Fruit fly (Drosophila melanogaster): ENCODE results near the gene CG4619.

CG4619 gene

dm6 chr2L:9954119-9954518 is 15.5 kb downstream of the CG4619 start, which contains the start of the genes CG13126 and CG4709 (continued):
- TF ChIP-seq CG8765 (GFP tag; IDR thresholded peaks at IDR 0.05) (peak; percentile 74), tgo (GFP tag; IDR thresholded peaks at IDR 0.05) (peak; percentile 91), CG6683 (GFP tag; optimal IDR thresholded peaks at IDR 0.05) (peak; percentile 84), Stat92E (GFP tag; optimal IDR thresholded peaks at IDR 0.05) (peak in 1 of 3 experiments; percentile 83), CG16815 (GFP tag; optimal IDR thresholded peaks at IDR 0.05) (peak; percentile 80), CG11560 (tag; IDR thresholded peaks at IDR 0.05) (no peak; the same call in 2 of the 3 replicates), unpg (GFP tag; optimal IDR thresholded peaks at IDR 0.05) (peak; percentile 93), sug (tag; optimal IDR thresholded peaks at IDR 0.05) (peak; percentile 83), Eip74EF (GFP tag; optimal IDR thresholded peaks at IDR 0.05) (peak in 1 of 2 experiments; percentile 94), CG14710 (tag; optimal IDR thresholded peaks at IDR 0.05) (peak; percentile 97), aop (GFP tag; IDR thresholded peaks at IDR 0.05) (no peak), CG1603 (tag; optimal IDR thresholded peaks at IDR 0.05) (peak; percentile 10), CrebB (tag; optimal IDR thresholded peaks at IDR 0.05) (peak; percentile 47), Dfd (GFP tag; optimal IDR thresholded peaks at IDR 0.05) (no peak), CG32767 (GFP tag; IDR thresholded peaks at IDR 0.05) (peak; percentile 88), CG12942 (GFP tag; optimal IDR thresholded peaks at IDR 0.05) (peak; percentile 87), stc (GFP tag; IDR thresholded peaks at IDR 0.05) (peak; percentile 93), CG9932 (GFP tag; IDR thresholded peaks at IDR 0.05) (peak; percentile 90), Nf-YA (GFP tag; IDR thresholded peaks at IDR 0.05) (peak; percentile 71), lab (GFP tag; optimal IDR thresholded peaks at IDR 0.05) (peak; percentile 95), CG30403 (GFP tag; optimal IDR thresholded peaks at IDR 0.05) (peak; percentile 92), dysf (GFP tag; IDR thresholded peaks at IDR 0.05) (peak; percentile 92), trh (GFP tag; optimal IDR thresholded peaks at IDR 0.05) (peak; percentile 46), CG3163 (GFP tag; optimal IDR thresholded peaks at IDR 0.05) (no peak), sim (GFP tag; IDR thresholded peaks at IDR 0.05) (peak; percentile 81; the same call in 1 of the 2 replicates), so (GFP tag; IDR thresholded peaks at IDR 0.05) (peak; percentile 77; the same call in 2 of the 3 replicates), CG10431 (GFP tag; optimal IDR thresholded peaks at IDR 0.05) (peak; percentile 77), CG7987 (GFP tag; optimal IDR thresholded peaks at IDR 0.05) (peak; percentile 60), CG17385 (GFP tag; optimal IDR thresholded peaks at IDR 0.05) (peak; percentile 84), eyg (GFP tag; optimal IDR thresholded peaks at IDR 0.05) (peak; percentile 4), Antp (GFP tag; optimal IDR thresholded peaks at IDR 0.05) (peak; percentile 13), bab2 (GFP tag; optimal IDR thresholded peaks at IDR 0.05) (peak; percentile 6), CG10209 (GFP tag; optimal IDR thresholded peaks at IDR 0.05) (peak; percentile 91), CG11093 (GFP tag; IDR thresholded peaks at IDR 0.05) (peak; percentile 85), CG18619 (GFP tag; optimal IDR thresholded peaks at IDR 0.05) (peak; percentile 87), wor (GFP tag; IDR thresholded peaks at IDR 0.05) (peak; percentile 64), Dbx (GFP tag; IDR thresholded peaks at IDR 0.05) (peak; percentile 87; the same call in 2 of the 3 replicates), CG17568 (GFP tag; optimal IDR thresholded peaks at IDR 0.05) (peak; percentile 85), Blimp-1 (GFP tag; optimal IDR thresholded peaks at IDR 0.05) (peak; percentile 94), B-H2 (GFP tag; optimal IDR thresholded peaks at IDR 0.05) (peak; percentile 84), lilli (GFP tag; optimal IDR thresholded peaks at IDR 0.05) (peak; percentile 81), insv (GFP tag; optimal IDR thresholded peaks at IDR 0.05) (peak in 1 of 2 experiments; percentile 45), gem (tag; optimal IDR thresholded peaks at IDR 0.05) (peak; percentile 96), Sry-β (GFP tag; optimal IDR thresholded peaks at IDR 0.05) (peak; percentile 61), Xrp1 (GFP tag; IDR thresholded peaks at IDR 0.05) (peak; percentile 97), CG8388 (GFP tag; optimal IDR thresholded peaks at IDR 0.05) (peak; percentile 90), CG11085 (GFP tag; IDR thresholded peaks at IDR 0.05) (peak; percentile 77), Kr (GFP tag; optimal IDR thresholded peaks at IDR 0.05) (no peak), HLH54F (GFP tag; optimal IDR thresholded peaks at IDR 0.05) (peak; percentile 6), grau (tag; optimal IDR thresholded peaks at IDR 0.05) (peak; percentile 93)
